Worm (Caenorhabditis elegans) whole organism, L1 larva: ENCODE data around the gene zer-1.

Source experiments
- C04F5.9 ChIP-seq: sonication (generic microtip); optimal IDR thresholded peaks from 2 replicates; lab custom pipeline; 2016; ENCODE audit warnings: missing genetic modification characterization, missing compliant biosample characterization
- C16A3.4 ChIP-seq: fragments of 150-350 bp; optimal IDR thresholded peaks from 2 replicates; lab custom pipeline; 2014; ENCODE audit warnings: missing biosample characterization, missing genetic modification characterization
- aha-1 ChIP-seq: fragments of 150-350 bp; optimal IDR thresholded peaks from 2 replicates; lab custom pipeline; 2014; ENCODE audit warnings: missing biosample characterization, missing genetic modification characterization
- alr-1 ChIP-seq: fragments of 200-800 bp; sonication (Bioruptor generic); optimal IDR thresholded peaks from 2 replicates; lab custom pipeline; 2018; ENCODE audit warnings: borderline replicate concordance, mild to moderate bottlenecking, missing genetic modification characterization, missing compliant biosample characterization
- ama-1 ChIP-seq: fragments of 150-350 bp; optimal IDR thresholded peaks from 2 replicates; lab custom pipeline; 2014
- blmp-1 ChIP-seq: fragments of 150-350 bp; optimal IDR thresholded peaks from 2 replicates; lab custom pipeline; 2014; ENCODE audit warnings: missing biosample characterization, missing genetic modification characterization
- ceh-82 ChIP-seq, 3 experiments: fragments of 150-350 bp in 1 of 3; sonication (generic microtip) in 2 of 3; optimal IDR thresholded peaks; 2 replicates each; lab custom pipeline; 2014 to 2017; ENCODE audit warnings: missing biosample characterization in 3 of 3, missing genetic modification characterization in 3 of 3
- dpl-1 ChIP-seq, 3 experiments: fragments of 150-350 bp in 2 of 3; sonication (generic microtip) in 1 of 3; optimal IDR thresholded peaks; 2 replicates each; lab custom pipeline; 2014 to 2017; ENCODE audit warnings: missing biosample characterization in 3 of 3, missing genetic modification characterization in 3 of 3, missing genetic modification reagents in 3 of 3
- dsc-1 ChIP-seq: sonication (generic microtip); optimal IDR thresholded peaks from 2 replicates; lab custom pipeline; 2016; ENCODE audit warnings: mild to moderate bottlenecking, missing genetic modification characterization, missing compliant biosample characterization
- efl-1 ChIP-seq, 4 experiments: fragments of 150-350 bp; optimal IDR thresholded peaks in 3 of 4; peaks in 1 of 4; 1 replicate in 1 of 4; 2 replicates in 3 of 4; lab custom pipeline; 2014; ENCODE audit warnings: missing biosample characterization in 2 of 4, missing genetic modification characterization in 2 of 4, missing genetic modification reagents in 2 of 4
- efl-3 ChIP-seq: fragments of 200-800 bp; sonication (Bioruptor generic); optimal IDR thresholded peaks from 2 replicates; lab custom pipeline; 2018; ENCODE audit warnings: mild to moderate bottlenecking, missing genetic modification characterization, missing compliant biosample characterization
- egl-13 ChIP-seq: sonication (generic microtip); optimal IDR thresholded peaks from 2 replicates; lab custom pipeline; 2016; ENCODE audit warnings: missing genotype, missing genetic modification reagents, missing genetic modification characterization, missing compliant biosample characterization
- elt-3 ChIP-seq, 6 experiments: fragments of 150-350 bp in 1 of 6; sonication (generic microtip); optimal IDR thresholded peaks; 2 replicates each; lab custom pipeline; 2017 to 2018; ENCODE audit warnings: missing biosample characterization in 6 of 6, missing genetic modification characterization in 6 of 6, inconsistent platforms in 1 of 6
- fkh-8 ChIP-seq: sonication (generic microtip); optimal IDR thresholded peaks from 2 replicates; lab custom pipeline; 2016; ENCODE audit warnings: mild to moderate bottlenecking, missing genetic modification characterization, missing compliant biosample characterization
- fos-1 ChIP-seq: fragments of 150-350 bp; optimal IDR thresholded peaks from 2 replicates; lab custom pipeline; 2014; ENCODE audit warnings: missing biosample characterization, missing genetic modification characterization
- irx-1 ChIP-seq: sonication (generic microtip); optimal IDR thresholded peaks from 2 replicates; lab custom pipeline; 2016; ENCODE audit warnings: missing genetic modification characterization, missing compliant biosample characterization
- jun-1 ChIP-seq: fragments of 150-350 bp; optimal IDR thresholded peaks from 2 replicates; lab custom pipeline; 2014; ENCODE audit warnings: missing biosample characterization, missing genetic modification reagents, missing genetic modification characterization
- lin-35 ChIP-seq, 2 experiments: fragments of 150-350 bp; optimal IDR thresholded peaks; 2 replicates each; lab custom pipeline; 2014; ENCODE audit warnings: missing biosample characterization in 2 of 2, missing genetic modification characterization in 2 of 2, missing genetic modification reagents in 2 of 2
- mdl-1 ChIP-seq, 2 experiments: fragments of 150-350 bp; optimal IDR thresholded peaks; 2 replicates each; lab custom pipeline; 2014 to 2017; ENCODE audit warnings: missing biosample characterization in 2 of 2, missing genetic modification characterization in 2 of 2, inconsistent platforms in 1 of 2
- nhr-19 ChIP-seq: fragments of 200-800 bp; sonication (Bioruptor generic); conservative IDR thresholded peaks from 2 replicates; pipeline ENCODE4 v1.3.6; 2022; ENCODE audit warnings: missing genetic modification characterization, missing compliant biosample characterization
- nhr-20 ChIP-seq: sonication (generic microtip); optimal IDR thresholded peaks from 2 replicates; lab custom pipeline; 2016; ENCODE audit warnings: mild to moderate bottlenecking, missing genetic modification characterization, missing compliant biosample characterization
- nhr-237 ChIP-seq: fragments of 150-350 bp; optimal IDR thresholded peaks from 2 replicates; lab custom pipeline; 2014; ENCODE audit warnings: missing biosample characterization, missing genetic modification characterization
- nhr-28 ChIP-seq: fragments of 150-350 bp; optimal IDR thresholded peaks from 2 replicates; lab custom pipeline; 2014; ENCODE audit warnings: missing biosample characterization, missing genetic modification characterization
- nhr-47 ChIP-seq: sonication (generic microtip); optimal IDR thresholded peaks from 2 replicates; lab custom pipeline; 2016; ENCODE audit warnings: mild to moderate bottlenecking, missing genetic modification characterization, moderate library complexity, missing compliant biosample characterization
- nhr-71 ChIP-seq: sonication (generic microtip); optimal IDR thresholded peaks from 2 replicates; lab custom pipeline; 2016; ENCODE audit warnings: mild to moderate bottlenecking, missing genetic modification characterization, moderate library complexity, missing compliant biosample characterization
- nhr-77 ChIP-seq: fragments of 150-350 bp; optimal IDR thresholded peaks from 2 replicates; lab custom pipeline; 2014; ENCODE audit warnings: missing biosample characterization, missing genetic modification characterization
- nhr-85 ChIP-seq: sonication (generic microtip); peaks from one replicate; lab custom pipeline; 2016; ENCODE audit warnings: missing genetic modification characterization, inconsistent platforms, missing compliant biosample characterization
- pax-3 ChIP-seq: fragments of 200-800 bp; sonication (Bioruptor generic); optimal IDR thresholded peaks from 2 replicates; lab custom pipeline; 2018; ENCODE audit warnings: mild to moderate bottlenecking, missing genetic modification characterization, moderate library complexity, missing compliant biosample characterization
- pqm-1 ChIP-seq: sonication (generic microtip); optimal IDR thresholded peaks from 3 replicates; lab custom pipeline; 2017; ENCODE audit warnings: missing biosample characterization, missing genetic modification characterization
- skn-1 ChIP-seq: fragments of 150-350 bp; optimal IDR thresholded peaks from 2 replicates; lab custom pipeline; 2014; ENCODE audit warnings: missing biosample characterization, missing genetic modification characterization
- snpc-4 ChIP-seq: fragments of 150-350 bp; optimal IDR thresholded peaks from 2 replicates; lab custom pipeline; 2014; ENCODE audit warnings: missing biosample characterization, missing genetic modification characterization
- snu-23 ChIP-seq: sonication (generic microtip); optimal IDR thresholded peaks from 2 replicates; lab custom pipeline; 2016; ENCODE audit warnings: missing genetic modification characterization, missing compliant biosample characterization
- sox-4 ChIP-seq: sonication (generic microtip); optimal IDR thresholded peaks from 2 replicates; lab custom pipeline; 2016; ENCODE audit warnings: missing genetic modification characterization, missing compliant biosample characterization
- tbx-2 ChIP-seq: sonication (generic microtip); optimal IDR thresholded peaks from 2 replicates; lab custom pipeline; 2016; ENCODE audit warnings: missing genetic modification characterization, missing compliant biosample characterization
- unc-130 ChIP-seq: fragments of 150-350 bp; optimal IDR thresholded peaks from 2 replicates; lab custom pipeline; 2017; ENCODE audit warnings: missing biosample characterization, missing genetic modification characterization, inconsistent platforms
- unc-62 ChIP-seq: fragments of 150-350 bp; optimal IDR thresholded peaks from 2 replicates; lab custom pipeline; 2014; ENCODE audit warnings: missing biosample characterization, missing genetic modification reagents, missing genetic modification characterization
- unc-86 ChIP-seq: sonication (generic microtip); optimal IDR thresholded peaks from 2 replicates; lab custom pipeline; 2016; ENCODE audit warnings: missing genetic modification characterization, missing compliant biosample characterization
- ztf-11 ChIP-seq, 2 experiments: sonication (generic microtip); optimal IDR thresholded peaks; 2 replicates each; lab custom pipeline; 2016 to 2017; ENCODE audit warnings: missing genetic modification characterization in 2 of 2, missing biosample characterization in 1 of 2, missing compliant biosample characterization in 1 of 2

Gene zer-1

DNA sequence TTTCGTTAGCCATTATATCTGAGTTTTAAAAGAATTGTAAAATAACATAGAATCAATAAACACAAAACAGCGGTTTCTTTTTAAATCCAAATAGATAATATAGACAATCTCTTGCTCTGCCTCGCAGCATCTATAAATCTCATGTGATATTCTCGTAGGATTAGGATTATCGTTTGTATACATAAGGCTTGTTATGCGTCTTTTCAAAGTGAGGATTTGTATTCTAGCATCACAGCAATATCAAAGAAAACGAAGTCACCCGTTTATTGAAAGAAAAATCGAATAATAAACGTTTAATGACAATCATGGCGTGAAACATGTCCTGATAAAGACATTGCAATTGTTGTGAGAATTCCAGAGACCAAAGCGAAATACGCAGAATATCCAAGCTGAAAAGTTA, 14.2 kb downstream of the zer-1 start, which contains the start of the genes T24C4.3 and clc-20:
TSS of gene T24C4.3 (minus strand) at position 101 of the 400 bp plus-strand sequence.
TSS of gene clc-20 (plus strand) at position 211 of the 400 bp plus-strand sequence.
- peak; percentile 72 for TF ChIP-seq dsc-1 (tag; lab: Kevin White, UChicago)
- peak; percentile 23 for TF ChIP-seq fkh-8
- TF ChIP-seq sox-4 (tag; lab: Kevin White, UChicago) = peak; percentile 28
- TF ChIP-seq nhr-77 (tag; lab: Kevin White, UChicago) = no peak

DNA sequence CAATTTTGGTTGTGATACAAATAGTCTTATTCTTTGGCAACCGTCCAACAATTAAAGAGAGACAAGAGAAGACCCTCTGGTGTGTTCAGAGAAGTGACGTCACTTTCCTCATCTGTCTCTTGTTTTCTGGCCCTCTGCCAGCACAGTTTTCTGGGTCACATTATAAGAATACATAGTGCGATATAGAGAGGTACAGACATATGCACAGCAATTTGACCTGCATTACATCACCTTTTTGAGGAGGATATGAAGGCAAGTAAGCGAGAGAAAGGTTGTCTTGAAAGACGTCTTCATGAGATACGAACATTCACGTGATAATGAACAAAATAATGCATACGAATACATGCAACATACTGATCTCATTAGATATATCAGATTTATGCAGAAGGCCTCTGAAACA, 16.0 kb downstream of the zer-1 start:
- no peak for TF ChIP-seq nhr-28
- TF ChIP-seq alr-1 (tag; lab: Kevin White, UChicago) = no peak
- TF ChIP-seq ceh-82 (tag; optimal IDR thresholded peaks at IDR 0.05; lab: Kevin White, UChicago) = no peak
- TF ChIP-seq ama-1 (lab: Kevin White, UChicago) = no peak
- no peak for TF ChIP-seq pax-3 (tag; lab: Kevin White, UChicago)
- TF ChIP-seq aha-1 (tag; lab: Kevin White, UChicago) = no peak
- no peak for TF ChIP-seq nhr-237
- no peak for TF ChIP-seq jun-1
- TF ChIP-seq tbx-2 (tag; lab: Kevin White, UChicago) = no peak
- no peak for TF ChIP-seq unc-130 (tag; lab: Kevin White, UChicago)
- no peak for TF ChIP-seq snpc-4 (tag; lab: Kevin White, UChicago)
- TF ChIP-seq snu-23 = no peak
- TF ChIP-seq elt-3 (tag; optimal IDR thresholded peaks at IDR 0.05; lab: Kevin White, UChicago) = no peak
- no peak for TF ChIP-seq nhr-71

DNA sequence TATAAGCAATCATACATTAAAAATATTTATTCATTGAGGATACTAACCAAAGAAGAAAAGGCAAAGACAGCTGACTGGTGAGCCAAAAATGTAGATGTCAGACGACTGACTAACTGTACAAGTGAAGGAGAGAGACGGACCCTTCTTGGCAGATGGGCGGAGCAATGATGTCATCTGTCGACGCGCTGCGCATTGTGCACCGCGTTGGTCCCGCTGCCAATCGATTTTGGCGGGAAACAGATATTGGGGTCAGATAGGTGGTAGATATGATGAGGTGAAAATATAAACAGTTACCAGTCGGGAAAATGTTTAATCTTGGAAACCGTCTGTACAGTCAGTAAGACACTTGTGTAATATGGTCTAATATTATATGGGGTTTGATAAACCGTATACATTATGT, 16.7 kb downstream of the zer-1 start, which contains the start of gene T24C4.2:
TSS of gene T24C4.2 (minus strand) at position 101 of the 400 bp plus-strand sequence.
- TF ChIP-seq snpc-4 (tag; lab: Kevin White, UChicago) (no peak), pqm-1 (tag; lab: Kevin White, UChicago) (no peak), efl-1 (optimal IDR thresholded peaks at IDR 0.05; lab: Kevin White, UChicago) (no peak), efl-1 (GFP tag; optimal IDR thresholded peaks at IDR 0.05 in 1 of 2; lab: Kevin White, UChicago) (peak in 1 of 2 experiments; percentile 73)

DNA sequence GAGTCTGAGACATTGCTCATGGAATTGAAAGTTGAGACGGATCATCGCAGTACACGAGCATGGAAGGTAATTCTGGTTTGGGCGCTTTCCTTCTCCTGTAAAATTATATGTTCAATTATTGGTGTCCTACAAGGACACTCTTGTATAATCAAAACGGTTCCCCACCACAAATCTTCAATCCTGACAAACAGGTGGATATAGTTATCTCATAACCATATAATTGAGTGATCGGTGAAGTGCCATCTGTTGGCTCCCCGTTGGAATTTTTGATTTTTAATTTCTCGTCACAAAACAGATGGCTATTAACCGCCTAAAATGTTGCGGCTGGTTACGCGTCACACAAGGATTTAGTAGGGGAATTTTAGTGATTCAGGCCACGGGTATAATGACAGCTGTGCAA, 17.7 kb downstream of the zer-1 start:
- no peak for TF ChIP-seq dpl-1 (GFP tag; optimal IDR thresholded peaks at IDR 0.05; lab: Kevin White, UChicago)
- TF ChIP-seq ztf-11 (tag; optimal IDR thresholded peaks at IDR 0.05; lab: Kevin White, UChicago) = peak in 1 of 2 experiments; percentile 45

DNA sequence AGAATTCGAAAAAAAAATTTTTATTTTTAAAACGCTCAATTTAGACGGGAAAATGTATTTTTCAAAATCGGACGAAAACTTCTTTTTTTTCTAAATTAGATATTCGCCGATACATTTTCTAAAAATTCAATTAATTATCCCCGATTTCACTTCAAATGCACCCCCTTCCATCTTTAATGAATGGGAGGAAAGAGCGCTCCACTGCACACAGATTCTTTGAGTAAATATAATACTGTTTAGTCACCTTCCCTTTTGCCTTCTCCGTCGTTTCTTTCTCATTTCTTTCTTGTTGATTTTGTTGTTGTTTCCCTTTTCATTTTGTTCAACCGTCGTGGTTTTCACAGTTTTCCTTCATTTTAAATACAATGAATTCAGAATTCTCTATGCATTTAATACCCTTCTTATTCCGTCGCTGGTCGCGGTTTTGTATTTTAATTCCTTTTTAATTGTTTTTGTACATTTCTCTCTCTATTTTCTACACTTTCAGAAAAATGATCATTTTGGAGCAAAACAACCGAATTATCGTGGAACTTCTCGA, 24.7 kb downstream of the zer-1 start, which contains the start of gene arx-4:
TSS of gene arx-4 (plus strand) at position 488 of the 538 bp plus-strand sequence.
- TF ChIP-seq egl-13 (no peak), nhr-85 (no peak), skn-1 (tag; lab: Kevin White, UChicago) (peak; percentile 41), nhr-71 (peak; percentile 11), elt-3 (tag; optimal IDR thresholded peaks at IDR 0.05; lab: Kevin White, UChicago) (no peak), C04F5.9 (tag; lab: Kevin White, UChicago) (no peak), fkh-8 (no peak), efl-3 (GFP tag; lab: Kevin White, UChicago) (no peak), nhr-19 (GFP tag; lab: Robert Waterston, UW) (no peak), nhr-20 (tag; lab: Kevin White, UChicago) (peak; percentile 13), unc-62 (GFP tag; lab: Kevin White, UChicago) (no peak), dpl-1 (GFP tag; optimal IDR thresholded peaks at IDR 0.05; lab: Kevin White, UChicago) (peak in 1 of 3 experiments; percentile 26), lin-35 (GFP tag; optimal IDR thresholded peaks at IDR 0.05; lab: Kevin White, UChicago) (peak in 1 of 2 experiments; percentile 26), nhr-47 (no peak), irx-1 (peak; percentile 8), fos-1 (tag; lab: Kevin White, UChicago) (peak; percentile 10), dsc-1 (tag; lab: Kevin White, UChicago) (no peak), efl-1 (optimal IDR thresholded peaks at IDR 0.05; lab: Kevin White, UChicago) (no peak), efl-1 (GFP tag; optimal IDR thresholded peaks at IDR 0.05 in 1 of 2; lab: Kevin White, UChicago) (peak; percentile 16 to 84), tbx-2 (tag; lab: Kevin White, UChicago) (no peak), unc-86 (tag; lab: Kevin White, UChicago) (no peak), snpc-4 (tag; lab: Kevin White, UChicago) (no peak), pax-3 (tag; lab: Kevin White, UChicago) (no peak), C16A3.4 (tag; lab: Kevin White, UChicago) (no peak), blmp-1 (tag; lab: Kevin White, UChicago) (peak; percentile 66), alr-1 (tag; lab: Kevin White, UChicago) (no peak), mdl-1 (tag; optimal IDR thresholded peaks at IDR 0.05; lab: Kevin White, UChicago) (no peak)
